Fruit fly (Drosophila melanogaster) whole organism, embryonic: ENCODE data around the gene Iru.

ENCODE experiments used
- Ada2b ChIP-seq: fragments of 200-800 bp; sonication (Bioruptor generic); IDR thresholded peaks from 2 replicates; pipeline ENCODE4 v1.3.6; 2022; ENCODE audit warnings: missing biosample characterization, missing genetic modification characterization
- Blimp-1 ChIP-seq: fragments of 200-800 bp; sonication (Bioruptor generic); optimal IDR thresholded peaks from 3 replicates; lab custom pipeline; 2018; ENCODE audit warnings: missing biosample characterization, missing genetic modification characterization, mild to moderate bottlenecking, moderate library complexity, missing genetic modification reagents
- Bteb2 ChIP-seq: fragments of 200-800 bp; sonication (Bioruptor generic); optimal IDR thresholded peaks from 2 replicates; lab custom pipeline; 2016; ENCODE audit warnings: missing biosample characterization, missing genetic modification characterization
- CG11247 ChIP-seq: fragments of 200-800 bp; sonication (Bioruptor generic); IDR thresholded peaks from 2 replicates; pipeline ENCODE4 v1.3.6; 2022; ENCODE audit warnings: missing biosample characterization, missing genetic modification characterization
- CG12391 ChIP-seq: fragments of 200-800 bp; sonication (Bioruptor generic); optimal IDR thresholded peaks from 3 replicates; lab custom pipeline; 2018; ENCODE audit warnings: missing biosample characterization, mild to moderate bottlenecking, missing genetic modification characterization, moderate library complexity
- CG13123 ChIP-seq: fragments of 200-800 bp; sonication (Bioruptor generic); optimal IDR thresholded peaks from 2 replicates; lab custom pipeline; 2016; ENCODE audit warnings: missing biosample characterization, missing genetic modification characterization
- CG13424 ChIP-seq: fragments of 200-800 bp; sonication (Bioruptor generic); optimal IDR thresholded peaks from 2 replicates; lab custom pipeline; 2019; ENCODE audit warnings: missing biosample characterization, mild to moderate bottlenecking, missing genetic modification characterization, moderate library complexity
- CG13894 ChIP-seq: fragments of 200-800 bp; sonication (Bioruptor generic); optimal IDR thresholded peaks from 3 replicates; lab custom pipeline; 2018; ENCODE audit warnings: missing biosample characterization, mild to moderate bottlenecking, missing genetic modification characterization, moderate library complexity
- CG14710 ChIP-seq: fragments of 200-800 bp; sonication (Bioruptor generic); optimal IDR thresholded peaks from 3 replicates; lab custom pipeline; 2019; ENCODE audit warnings: missing biosample characterization, mild to moderate bottlenecking, missing genetic modification characterization, moderate library complexity
- CG1529 ChIP-seq: fragments of 200-800 bp; sonication (Bioruptor generic); optimal IDR thresholded peaks from 3 replicates; lab custom pipeline; 2018; ENCODE audit warnings: missing biosample characterization, missing genetic modification characterization
- CG15514 ChIP-seq: fragments of 200-800 bp; sonication (Bioruptor generic); optimal IDR thresholded peaks from 3 replicates; lab custom pipeline; 2017; ENCODE audit warnings: missing biosample characterization, missing genetic modification characterization, mild to moderate bottlenecking, moderate library complexity, missing genetic modification reagents
- CG1603 ChIP-seq: fragments of 200-800 bp; sonication (Bioruptor generic); optimal IDR thresholded peaks from 2 replicates; lab custom pipeline; 2019; ENCODE audit warnings: missing biosample characterization, mild to moderate bottlenecking, missing genetic modification characterization, moderate library complexity
- CG2116 ChIP-seq: fragments of 200-800 bp; sonication (Bioruptor generic); optimal IDR thresholded peaks from 3 replicates; lab custom pipeline; 2018; ENCODE audit warnings: missing biosample characterization, mild to moderate bottlenecking, missing genetic modification characterization
- CG2129 ChIP-seq: fragments of 200-800 bp; sonication (Bioruptor generic); IDR thresholded peaks from 2 replicates; pipeline ENCODE4 v1.3.6; 2022; ENCODE audit warnings: missing biosample characterization, missing genetic modification characterization; ENCODE audit not compliant: partially characterized antibody
- CG2875 ChIP-seq: fragments of 200-800 bp; sonication (Bioruptor generic); optimal IDR thresholded peaks from 2 replicates; lab custom pipeline; 2017; ENCODE audit warnings: missing biosample characterization, mild to moderate bottlenecking, missing genetic modification characterization, missing genetic modification reagents
- CG30431 ChIP-seq: fragments of 200-800 bp; sonication (Bioruptor generic); optimal IDR thresholded peaks from 2 replicates; lab custom pipeline; 2017; ENCODE audit warnings: missing biosample characterization, missing genetic modification characterization
- CG31365 ChIP-seq: fragments of 200-800 bp; sonication (Bioruptor generic); optimal IDR thresholded peaks from 2 replicates; lab custom pipeline; 2018; ENCODE audit warnings: missing biosample characterization, mild to moderate bottlenecking, missing genetic modification characterization
- CG31388 ChIP-seq: fragments of 200-800 bp; sonication (Bioruptor generic); optimal IDR thresholded peaks from 2 replicates; lab custom pipeline; 2016; ENCODE audit warnings: missing biosample characterization, missing genetic modification characterization
- CG32532 ChIP-seq: fragments of 200-800 bp; sonication (Bioruptor generic); IDR thresholded peaks from 2 replicates; pipeline ENCODE4 v1.3.6; 2022; ENCODE audit warnings: missing biosample characterization, missing genetic modification characterization
- CG5953 ChIP-seq: fragments of 200-800 bp; sonication (Bioruptor generic); IDR thresholded peaks from 2 replicates; pipeline ENCODE4 v1.3.6; 2022; ENCODE audit warnings: missing biosample characterization, missing genetic modification characterization
- CG7271 ChIP-seq: fragments of 200-800 bp; sonication (Bioruptor generic); optimal IDR thresholded peaks from 2 replicates; lab custom pipeline; 2018; ENCODE audit warnings: missing biosample characterization, mild to moderate bottlenecking, missing genetic modification characterization, moderate library complexity
- CG8359 ChIP-seq: fragments of 200-800 bp; sonication (Bioruptor generic); optimal IDR thresholded peaks from 2 replicates; lab custom pipeline; 2017; ENCODE audit warnings: missing biosample characterization, mild to moderate bottlenecking, missing genetic modification characterization, borderline replicate concordance
- CG9437 ChIP-seq: fragments of 200-800 bp; sonication (Bioruptor generic); optimal IDR thresholded peaks from 2 replicates; lab custom pipeline; 2018; ENCODE audit warnings: missing biosample characterization, mild to moderate bottlenecking, missing genetic modification characterization
- D19B ChIP-seq: fragments of 200-800 bp; sonication (Bioruptor generic); optimal IDR thresholded peaks from 2 replicates; lab custom pipeline; 2017; ENCODE audit warnings: missing biosample characterization, mild to moderate bottlenecking, missing genetic modification characterization
- Fer2 ChIP-seq: fragments of 200-800 bp; sonication (Bioruptor generic); optimal IDR thresholded peaks from 2 replicates; lab custom pipeline; 2018; ENCODE audit warnings: missing biosample characterization, mild to moderate bottlenecking, missing genetic modification characterization, moderate library complexity
- HHEX ChIP-seq: fragments of 200-800 bp; sonication (Bioruptor generic); optimal IDR thresholded peaks from 3 replicates; lab custom pipeline; 2017; ENCODE audit warnings: missing biosample characterization, mild to moderate bottlenecking, missing genetic modification characterization, missing genetic modification reagents
- Hr39 ChIP-seq: fragments of >200 bp; optimal IDR thresholded peaks from 2 replicates; lab custom pipeline; 2017
- Max ChIP-seq: fragments of 200-800 bp; sonication (Bioruptor generic); optimal IDR thresholded peaks from 2 replicates; lab custom pipeline; 2016; ENCODE audit warnings: missing biosample characterization, mild to moderate bottlenecking, missing genetic modification characterization
- Myb ChIP-seq: fragments of 200-800 bp; sonication (Bioruptor generic); optimal IDR thresholded peaks from 2 replicates; lab custom pipeline; 2016; ENCODE audit warnings: missing biosample characterization, missing genetic modification characterization
- Six4 ChIP-seq: fragments of 200-800 bp; sonication (Bioruptor generic); optimal IDR thresholded peaks from 2 replicates; lab custom pipeline; 2016; ENCODE audit warnings: missing biosample characterization, missing genetic modification characterization
- YL-1 ChIP-seq: fragments of 200-800 bp; sonication (Bioruptor generic); optimal IDR thresholded peaks from 3 replicates; lab custom pipeline; 2017; ENCODE audit warnings: missing biosample characterization, mild to moderate bottlenecking, missing genetic modification characterization
- al ChIP-seq: fragments of 200-800 bp; sonication (Bioruptor generic); IDR thresholded peaks from 2 replicates; pipeline ENCODE4 v1.3.6; 2022; ENCODE audit warnings: missing biosample characterization, missing genetic modification characterization
- btn ChIP-seq: fragments of 200-800 bp; sonication (Bioruptor generic); optimal IDR thresholded peaks from 2 replicates; lab custom pipeline; 2016; ENCODE audit warnings: missing biosample characterization, missing genetic modification characterization
- cad ChIP-seq: fragments of >200 bp; optimal IDR thresholded peaks from 2 replicates; lab custom pipeline; 2017; ENCODE audit warnings: missing biosample characterization, missing genetic modification characterization
- crp ChIP-seq, 2 experiments: fragments of 200-800 bp; sonication (Bioruptor generic); optimal IDR thresholded peaks; 2 replicates in 1 of 2; 3 replicates in 1 of 2; lab custom pipeline; 2017; ENCODE audit warnings: missing biosample characterization in 2 of 2, missing genetic modification characterization in 2 of 2, mild to moderate bottlenecking in 1 of 2, moderate library complexity in 1 of 2
- danr ChIP-seq: fragments of 200-800 bp; sonication (Bioruptor generic); IDR thresholded peaks from 2 replicates; pipeline ENCODE4 v1.3.6; 2022; ENCODE audit warnings: missing biosample characterization, missing genetic modification characterization
- ewg ChIP-seq: fragments of 200-800 bp; sonication (Bioruptor generic); optimal IDR thresholded peaks from 3 replicates; lab custom pipeline; 2017; ENCODE audit warnings: mild to moderate bottlenecking, missing biosample characterization, missing genetic modification reagents, missing genetic modification characterization
- exex ChIP-seq: fragments of 200-800 bp; sonication (Bioruptor generic); optimal IDR thresholded peaks from 4 replicates; lab custom pipeline; 2018; ENCODE audit warnings: missing biosample characterization, mild to moderate bottlenecking, missing genetic modification characterization, moderate library complexity
- gro ChIP-seq: fragments of 200-800 bp; sonication (Bioruptor generic); optimal IDR thresholded peaks from 2 replicates; lab custom pipeline; 2016; ENCODE audit warnings: missing biosample characterization, missing genetic modification characterization
- her ChIP-seq: fragments of 200-800 bp; sonication (Bioruptor generic); optimal IDR thresholded peaks from 2 replicates; lab custom pipeline; 2016; ENCODE audit warnings: missing biosample characterization, missing genetic modification characterization
- lbe ChIP-seq: fragments of 200-800 bp; sonication (Bioruptor generic); optimal IDR thresholded peaks from 2 replicates; lab custom pipeline; 2016; ENCODE audit warnings: missing biosample characterization, mild to moderate bottlenecking, missing genetic modification characterization
- nom ChIP-seq: fragments of 200-800 bp; sonication (Bioruptor generic); optimal IDR thresholded peaks from 2 replicates; lab custom pipeline; 2017; ENCODE audit warnings: missing biosample characterization, missing genetic modification characterization, mild to moderate bottlenecking, moderate library complexity, missing genetic modification reagents
- pros ChIP-seq: fragments of 200-800 bp; sonication (Bioruptor generic); optimal IDR thresholded peaks from 3 replicates; lab custom pipeline; 2019; ENCODE audit warnings: missing biosample characterization, mild to moderate bottlenecking, missing genetic modification characterization, moderate library complexity
- shn ChIP-seq: fragments of 200-800 bp; sonication (Bioruptor generic); optimal IDR thresholded peaks from 3 replicates; lab custom pipeline; 2016; ENCODE audit warnings: missing biosample characterization, missing genetic modification characterization
- tin ChIP-seq: fragments of 200-800 bp; sonication (Bioruptor generic); optimal IDR thresholded peaks from 3 replicates; lab custom pipeline; 2016; ENCODE audit warnings: missing biosample characterization, missing genetic modification characterization
- twi ChIP-seq: fragments of 200-800 bp; optimal IDR thresholded peaks from 2 replicates; lab custom pipeline; 2019; ENCODE audit warnings: missing biosample characterization, mild to moderate bottlenecking, missing genetic modification characterization, moderate library complexity
- wor ChIP-seq: fragments of 200-800 bp; sonication (Bioruptor generic); IDR thresholded peaks from 2 replicates; pipeline ENCODE4 v1.3.6; 2022; ENCODE audit warnings: missing biosample characterization, missing genetic modification characterization
- zen ChIP-seq: fragments of 200-800 bp; sonication (Bioruptor generic); optimal IDR thresholded peaks from 3 replicates; lab custom pipeline; 2018; ENCODE audit warnings: missing biosample characterization, mild to moderate bottlenecking, missing genetic modification characterization, moderate library complexity

Iru gene

dm6 chr3R:9047561-9048465 lies 41.6 kb downstream of the Iru start, which contains the start of gene Rel (continued):
- no peak for TF ChIP-seq Hr39
- TF ChIP-seq Ada2b: no peak
- TF ChIP-seq CG14710: peak; percentile 86
- TF ChIP-seq shn: peak; percentile 40
- TF ChIP-seq twi (tag; lab: Kevin White, UChicago): peak; percentile 66
- no peak for TF ChIP-seq Bteb2 (GFP tag; lab: Kevin White, UChicago)
- TF ChIP-seq CG1603 (tag; lab: Kevin White, UChicago): peak; percentile 40
- TF ChIP-seq btn (GFP tag; lab: Kevin White, UChicago): peak; percentile 37
- peak; percentile 96 for TF ChIP-seq CG15514 (GFP tag; lab: Kevin White, UChicago)
- TF ChIP-seq CG2129 (GFP tag; lab: Robert Waterston, UW): no peak
- TF ChIP-seq gro (GFP tag; lab: Kevin White, UChicago): peak; percentile 83
- TF ChIP-seq CG8359 (GFP tag; lab: Kevin White, UChicago): no peak
- TF ChIP-seq ewg: peak; percentile 49
- TF ChIP-seq zen (tag; lab: Kevin White, UChicago): peak; percentile 59
- TF ChIP-seq CG9437 (GFP tag; lab: Kevin White, UChicago): peak; percentile 97
- peak; percentile 4 for TF ChIP-seq CG13123
- TF ChIP-seq CG13894: peak; percentile 97
- peak; percentile 59 for TF ChIP-seq her (GFP tag; lab: Kevin White, UChicago)
- peak; percentile 37 for TF ChIP-seq Fer2 (tag; lab: Kevin White, UChicago)
- peak; percentile 11 for TF ChIP-seq HHEX (GFP tag; lab: Kevin White, UChicago)
- TF ChIP-seq crp (GFP tag; optimal IDR thresholded peaks at IDR 0.05; lab: Kevin White, UChicago): peak; percentile 32 to 89
- TF ChIP-seq wor (GFP tag; lab: Robert Waterston, UW): no peak
- peak; percentile 85 for TF ChIP-seq CG13424
- TF ChIP-seq YL-1 (GFP tag; lab: Kevin White, UChicago): peak; percentile 12
- TF ChIP-seq D19B (GFP tag; lab: Kevin White, UChicago): peak; percentile 54
- TF ChIP-seq CG12391 (tag; lab: Kevin White, UChicago): peak; percentile 89
- TF ChIP-seq Max (GFP tag; lab: Kevin White, UChicago): peak; percentile 56
- TF ChIP-seq CG7271: peak; percentile 64
- TF ChIP-seq, all 482 proteins: peak for 205

dm6 chr3R:9048466-9049072 lies 42.3 kb downstream of the Iru start, which contains the start of gene Mst85C:
TSS of gene Mst85C (plus strand) at chr3R:9048645.
- TF ChIP-seq Blimp-1 (GFP tag; lab: Kevin White, UChicago) (peak; percentile 20), pros (GFP tag; lab: Kevin White, UChicago) (peak; percentile 98), shn (no peak), tin (GFP tag; lab: Kevin White, UChicago) (no peak), CG11247 (GFP tag; lab: Robert Waterston, UW) (no peak), CG2875 (GFP tag; lab: Kevin White, UChicago) (peak; percentile 7), CG31365 (tag; lab: Kevin White, UChicago) (peak; percentile 23), Six4 (GFP tag; lab: Kevin White, UChicago) (no peak), CG2116 (GFP tag; lab: Kevin White, UChicago) (no peak), Myb (GFP tag; lab: Kevin White, UChicago) (no peak), danr (GFP tag; lab: Robert Waterston, UW) (no peak), lbe (peak; percentile 20), cad (GFP tag; lab: Kevin White, UChicago) (no peak), CG30431 (GFP tag; lab: Kevin White, UChicago) (no peak), CG5953 (no peak), CG1529 (no peak), al (GFP tag; lab: Robert Waterston, UW) (no peak), exex (tag; lab: Kevin White, UChicago) (peak; percentile 65), CG31388 (GFP tag; lab: Kevin White, UChicago) (no peak), CG32532 (no peak), nom (peak; percentile 62), crp (GFP tag; optimal IDR thresholded peaks at IDR 0.05; lab: Kevin White, UChicago) (peak in 1 of 2 experiments; percentile 50)
